Worm (Caenorhabditis elegans) whole organism, L1 larva: ENCODE results near the gene hlh-12.

ENCODE experiments used
- C16A3.4 ChIP-seq: fragments of 150-350 bp; optimal IDR thresholded peaks from 2 replicates; lab custom pipeline; 2014; ENCODE audit warnings: missing biosample characterization, missing genetic modification characterization
- C34B4.2 ChIP-seq: sonication (generic microtip); optimal IDR thresholded peaks from 2 replicates; lab custom pipeline; 2017; ENCODE audit warnings: mild to moderate bottlenecking, missing genetic modification characterization, missing compliant biosample characterization
- alr-1 ChIP-seq: fragments of 200-800 bp; sonication (Bioruptor generic); optimal IDR thresholded peaks from 2 replicates; lab custom pipeline; 2018; ENCODE audit warnings: borderline replicate concordance, mild to moderate bottlenecking, missing genetic modification characterization, missing compliant biosample characterization
- ama-1 ChIP-seq: fragments of 150-350 bp; optimal IDR thresholded peaks from 2 replicates; lab custom pipeline; 2014
- blmp-1 ChIP-seq: fragments of 150-350 bp; optimal IDR thresholded peaks from 2 replicates; lab custom pipeline; 2014; ENCODE audit warnings: missing biosample characterization, missing genetic modification characterization
- ceh-63 ChIP-seq: fragments of 200-800 bp; sonication (Bioruptor generic); optimal IDR thresholded peaks from 2 replicates; lab custom pipeline; 2018; ENCODE audit warnings: mild to moderate bottlenecking, missing genetic modification characterization, missing compliant biosample characterization
- dsc-1 ChIP-seq: sonication (generic microtip); optimal IDR thresholded peaks from 2 replicates; lab custom pipeline; 2016; ENCODE audit warnings: mild to moderate bottlenecking, missing genetic modification characterization, missing compliant biosample characterization
- efl-1 ChIP-seq, 4 experiments: fragments of 150-350 bp; optimal IDR thresholded peaks in 3 of 4; peaks in 1 of 4; 1 replicate in 1 of 4; 2 replicates in 3 of 4; lab custom pipeline; 2014; ENCODE audit warnings: missing biosample characterization in 2 of 4, missing genetic modification characterization in 2 of 4, missing genetic modification reagents in 2 of 4
- egl-13 ChIP-seq: sonication (generic microtip); optimal IDR thresholded peaks from 2 replicates; lab custom pipeline; 2016; ENCODE audit warnings: missing genotype, missing genetic modification reagents, missing genetic modification characterization, missing compliant biosample characterization
- egl-27 ChIP-seq, 2 experiments: fragments of 150-350 bp in 1 of 2; sonication (generic microtip); optimal IDR thresholded peaks; 3 replicates each; lab custom pipeline; 2017 to 2018; ENCODE audit warnings: missing biosample characterization in 2 of 2, missing genetic modification characterization in 2 of 2, missing genetic modification reagents in 2 of 2
- elt-2 ChIP-seq: sonication (generic microtip); optimal IDR thresholded peaks from 2 replicates; lab custom pipeline; 2016; ENCODE audit warnings: missing genetic modification characterization, mild to moderate bottlenecking, inconsistent platforms, missing compliant biosample characterization, missing genetic modification reagents
- elt-3 ChIP-seq, 6 experiments: fragments of 150-350 bp in 1 of 6; sonication (generic microtip); optimal IDR thresholded peaks; 2 replicates each; lab custom pipeline; 2017 to 2018; ENCODE audit warnings: missing biosample characterization in 6 of 6, missing genetic modification characterization in 6 of 6, inconsistent platforms in 1 of 6
- ets-5 ChIP-seq: fragments of 200-800 bp; sonication (Bioruptor generic); IDR thresholded peaks from 2 replicates; pipeline ENCODE4 v1.3.6; 2022; ENCODE audit warnings: missing genetic modification characterization, missing compliant biosample characterization
- grh-1 ChIP-seq: fragments of 200-800 bp; sonication (Bioruptor generic); IDR thresholded peaks from 2 replicates; pipeline ENCODE4 v1.3.6; 2022; ENCODE audit warnings: missing genetic modification reagents, missing genetic modification characterization, missing compliant biosample characterization
- hlh-17 ChIP-seq: fragments of 200-800 bp; sonication (Bioruptor generic); optimal IDR thresholded peaks from 2 replicates; lab custom pipeline; 2018; ENCODE audit warnings: missing genetic modification characterization, mild to moderate bottlenecking, missing compliant biosample characterization, moderate library complexity, borderline replicate concordance
- hpl-2 ChIP-seq: fragments of 150-350 bp; optimal IDR thresholded peaks from 2 replicates; lab custom pipeline; 2014; ENCODE audit warnings: missing biosample characterization, missing genetic modification reagents, missing genetic modification characterization
- jun-1 ChIP-seq: fragments of 150-350 bp; optimal IDR thresholded peaks from 2 replicates; lab custom pipeline; 2014; ENCODE audit warnings: missing biosample characterization, missing genetic modification reagents, missing genetic modification characterization
- lin-13 ChIP-seq: fragments of 150-350 bp; optimal IDR thresholded peaks from 2 replicates; lab custom pipeline; 2014; ENCODE audit warnings: missing biosample characterization, missing genetic modification reagents, missing genetic modification characterization
- lin-14 ChIP-seq: fragments of 200-800 bp; sonication (Bioruptor generic); optimal IDR thresholded peaks from 2 replicates; lab custom pipeline; 2018; ENCODE audit warnings: mild to moderate bottlenecking, missing genetic modification characterization, moderate library complexity, missing compliant biosample characterization
- lin-15B ChIP-seq: fragments of 150-350 bp; sonication (generic microtip); optimal IDR thresholded peaks from 3 replicates; lab custom pipeline; 2014; ENCODE audit warnings: missing biosample characterization, missing genetic modification characterization
- lin-35 ChIP-seq, 2 experiments: fragments of 150-350 bp; optimal IDR thresholded peaks; 2 replicates each; lab custom pipeline; 2014; ENCODE audit warnings: missing biosample characterization in 2 of 2, missing genetic modification characterization in 2 of 2, missing genetic modification reagents in 2 of 2
- lin-39 ChIP-seq: fragments of 150-350 bp; optimal IDR thresholded peaks from 2 replicates; lab custom pipeline; 2014; ENCODE audit warnings: missing biosample characterization, missing genetic modification reagents, missing genetic modification characterization
- mab-9 ChIP-seq: fragments of 200-800 bp; sonication (Bioruptor generic); IDR thresholded peaks from 2 replicates; pipeline ENCODE4 v1.3.6; 2022; ENCODE audit warnings: missing genetic modification reagents, missing genetic modification characterization, missing compliant biosample characterization
- mep-1 ChIP-seq: fragments of 150-350 bp; optimal IDR thresholded peaks from 2 replicates; lab custom pipeline; 2014; ENCODE audit warnings: missing biosample characterization, missing genetic modification characterization
- nhr-12 ChIP-seq: sonication (generic microtip); optimal IDR thresholded peaks from 2 replicates; lab custom pipeline; 2017; ENCODE audit warnings: missing biosample characterization, missing genetic modification characterization
- nhr-20 ChIP-seq: sonication (generic microtip); optimal IDR thresholded peaks from 2 replicates; lab custom pipeline; 2016; ENCODE audit warnings: mild to moderate bottlenecking, missing genetic modification characterization, missing compliant biosample characterization
- nhr-237 ChIP-seq: fragments of 150-350 bp; optimal IDR thresholded peaks from 2 replicates; lab custom pipeline; 2014; ENCODE audit warnings: missing biosample characterization, missing genetic modification characterization
- nhr-28 ChIP-seq: fragments of 150-350 bp; optimal IDR thresholded peaks from 2 replicates; lab custom pipeline; 2014; ENCODE audit warnings: missing biosample characterization, missing genetic modification characterization
- nhr-47 ChIP-seq: sonication (generic microtip); optimal IDR thresholded peaks from 2 replicates; lab custom pipeline; 2016; ENCODE audit warnings: mild to moderate bottlenecking, missing genetic modification characterization, moderate library complexity, missing compliant biosample characterization
- nhr-71 ChIP-seq: sonication (generic microtip); optimal IDR thresholded peaks from 2 replicates; lab custom pipeline; 2016; ENCODE audit warnings: mild to moderate bottlenecking, missing genetic modification characterization, moderate library complexity, missing compliant biosample characterization
- nhr-85 ChIP-seq: sonication (generic microtip); peaks from one replicate; lab custom pipeline; 2016; ENCODE audit warnings: missing genetic modification characterization, inconsistent platforms, missing compliant biosample characterization
- nhr-90 ChIP-seq: sonication (generic microtip); optimal IDR thresholded peaks from 2 replicates; lab custom pipeline; 2016; ENCODE audit warnings: mild to moderate bottlenecking, missing genetic modification characterization, missing compliant biosample characterization; ENCODE audit not compliant: poor library complexity
- pax-3 ChIP-seq: fragments of 200-800 bp; sonication (Bioruptor generic); optimal IDR thresholded peaks from 2 replicates; lab custom pipeline; 2018; ENCODE audit warnings: mild to moderate bottlenecking, missing genetic modification characterization, moderate library complexity, missing compliant biosample characterization
- pqm-1 ChIP-seq: sonication (generic microtip); optimal IDR thresholded peaks from 3 replicates; lab custom pipeline; 2017; ENCODE audit warnings: missing biosample characterization, missing genetic modification characterization
- skn-1 ChIP-seq: fragments of 150-350 bp; optimal IDR thresholded peaks from 2 replicates; lab custom pipeline; 2014; ENCODE audit warnings: missing biosample characterization, missing genetic modification characterization
- sox-4 ChIP-seq: sonication (generic microtip); optimal IDR thresholded peaks from 2 replicates; lab custom pipeline; 2016; ENCODE audit warnings: missing genetic modification characterization, missing compliant biosample characterization
- sptf-1 ChIP-seq: fragments of 150-350 bp; optimal IDR thresholded peaks from 2 replicates; lab custom pipeline; 2014; ENCODE audit warnings: missing biosample characterization, missing genetic modification characterization
- swsn-7 ChIP-seq: sonication (generic microtip); optimal IDR thresholded peaks from 2 replicates; lab custom pipeline; 2016; ENCODE audit warnings: missing genetic modification characterization, missing compliant biosample characterization
- tlp-1 ChIP-seq: fragments of 150-350 bp; optimal IDR thresholded peaks from 2 replicates; lab custom pipeline; 2014; ENCODE audit warnings: missing biosample characterization, missing genetic modification characterization
- unc-130 ChIP-seq: fragments of 150-350 bp; optimal IDR thresholded peaks from 2 replicates; lab custom pipeline; 2017; ENCODE audit warnings: missing biosample characterization, missing genetic modification characterization, inconsistent platforms
- unc-62 ChIP-seq: fragments of 150-350 bp; optimal IDR thresholded peaks from 2 replicates; lab custom pipeline; 2014; ENCODE audit warnings: missing biosample characterization, missing genetic modification reagents, missing genetic modification characterization
- vab-15 ChIP-seq: sonication (generic microtip); optimal IDR thresholded peaks from 2 replicates; lab custom pipeline; 2017; ENCODE audit warnings: missing genotype, mild to moderate bottlenecking, missing genetic modification characterization, missing compliant biosample characterization
- ztf-11 ChIP-seq, 2 experiments: sonication (generic microtip); optimal IDR thresholded peaks; 2 replicates each; lab custom pipeline; 2016 to 2017; ENCODE audit warnings: missing genetic modification characterization in 2 of 2, missing biosample characterization in 1 of 2, missing compliant biosample characterization in 1 of 2
- ztf-4 ChIP-seq: fragments of 150-350 bp; optimal IDR thresholded peaks from 2 replicates; lab custom pipeline; 2014; ENCODE audit warnings: missing biosample characterization, missing genetic modification characterization

hlh-12 gene

ce11 chrIV:8450534-8450933, 28.7 kb downstream of the hlh-12 start (continued):
- TF ChIP-seq unc-130 (no peak), elt-2 (tag; lab: Kevin White, UChicago) (peak; percentile 97), dsc-1 (tag; lab: Kevin White, UChicago) (no peak), grh-1 (GFP tag; lab: Robert Waterston, UW) (no peak), egl-13 (no peak), ets-5 (GFP tag; lab: Robert Waterston, UW) (no peak), ztf-4 (tag; lab: Kevin White, UChicago) (no peak), hlh-17 (GFP tag; lab: Kevin White, UChicago) (no peak), pax-3 (no peak), sox-4 (tag; lab: Kevin White, UChicago) (no peak), lin-35 (GFP tag; optimal IDR thresholded peaks at IDR 0.05; lab: Kevin White, UChicago) (peak in 1 of 2 experiments; percentile 7), vab-15 (tag; lab: Kevin White, UChicago) (no peak), C16A3.4 (no peak), mep-1 (tag; lab: Kevin White, UChicago) (no peak), nhr-71 (tag; lab: Kevin White, UChicago) (peak; percentile 17), nhr-85 (tag; lab: Kevin White, UChicago) (no peak), unc-62 (no peak), blmp-1 (tag; lab: Kevin White, UChicago) (peak; percentile 1), lin-14 (GFP tag; lab: Kevin White, UChicago) (peak; percentile 20), elt-3 (tag; optimal IDR thresholded peaks at IDR 0.05; lab: Kevin White, UChicago) (peak in 5 of 6 experiments; percentile 0 to 97 (median 93)), swsn-7 (tag; lab: Kevin White, UChicago) (no peak), nhr-90 (tag; lab: Kevin White, UChicago) (peak; percentile 1), C34B4.2 (tag; lab: Kevin White, UChicago) (no peak), tlp-1 (tag; lab: Kevin White, UChicago) (no peak), ceh-63 (GFP tag; lab: Kevin White, UChicago) (no peak), ama-1 (lab: Kevin White, UChicago) (no peak), pqm-1 (peak; percentile 34), lin-39 (tag; lab: Kevin White, UChicago) (no peak), alr-1 (tag; lab: Kevin White, UChicago) (no peak)

- TF ChIP-seq unc-130 = no peak
- TF ChIP-seq elt-2 (tag; lab: Kevin White, UChicago) = no peak
- no peak for TF ChIP-seq skn-1
- TF ChIP-seq vab-15 (tag; lab: Kevin White, UChicago) = no peak
- TF ChIP-seq egl-13 = no peak
- TF ChIP-seq C16A3.4 = no peak
- no peak for TF ChIP-seq lin-14 (GFP tag; lab: Kevin White, UChicago)
- TF ChIP-seq elt-3 (tag; optimal IDR thresholded peaks at IDR 0.05; lab: Kevin White, UChicago) = no peak
- TF ChIP-seq hpl-2 = no peak
- TF ChIP-seq ztf-11 (tag; optimal IDR thresholded peaks at IDR 0.05; lab: Kevin White, UChicago) = no peak
- TF ChIP-seq ama-1 (lab: Kevin White, UChicago) = no peak
- no peak for TF ChIP-seq nhr-85 (tag; lab: Kevin White, UChicago)
- no peak for TF ChIP-seq jun-1
- TF ChIP-seq unc-62 = no peak
- no peak for TF ChIP-seq ceh-63 (GFP tag; lab: Kevin White, UChicago)
These were observed 29.4 kb downstream of the hlh-12 start for ce11 chrIV:8449869-8450268.

- TF ChIP-seq nhr-237 (no peak), efl-1 (optimal IDR thresholded peaks at IDR 0.05; lab: Kevin White, UChicago) (no peak), efl-1 (GFP tag; optimal IDR thresholded peaks at IDR 0.05 in 1 of 2; lab: Kevin White, UChicago) (peak in 1 of 2 experiments; percentile 4)
- TF ChIP-seq, all 84 proteins: peak for 1
These were observed 32.3 kb downstream of the hlh-12 start, which contains the start of gene T01B11.1 for ce11 chrIV:8446904-8447303. Gene T01B11.1 (plus strand): TSS chrIV:8447204.

ce11 chrIV:8432709-8433108, 46.5 kb downstream of the hlh-12 start, which contains the start of the genes T26A8.4 and pdtf-1:
Gene T26A8.4 (minus strand): TSS chrIV:8432893.
Gene pdtf-1 (plus strand): TSS chrIV:8433038.
- TF ChIP-seq tlp-1 (tag; lab: Kevin White, UChicago) (no peak), elt-2 (tag; lab: Kevin White, UChicago) (peak; percentile 49), nhr-12 (no peak), alr-1 (tag; lab: Kevin White, UChicago) (no peak), C16A3.4 (peak; percentile 98), ceh-63 (GFP tag; lab: Kevin White, UChicago) (no peak), nhr-47 (tag; lab: Kevin White, UChicago) (peak; percentile 95), nhr-28 (tag; lab: Kevin White, UChicago) (no peak), egl-27 (tag; optimal IDR thresholded peaks at IDR 0.05; lab: Kevin White, UChicago) (peak; percentile 50 to 72), sptf-1 (tag; lab: Kevin White, UChicago) (no peak), lin-13 (GFP tag; lab: Kevin White, UChicago) (peak; percentile 97), lin-15B (tag; lab: Kevin White, UChicago) (peak; percentile 90), unc-62 (peak; percentile 19), hlh-17 (GFP tag; lab: Kevin White, UChicago) (no peak), grh-1 (GFP tag; lab: Robert Waterston, UW) (peak; percentile 93), sox-4 (tag; lab: Kevin White, UChicago) (peak; percentile 48), lin-35 (GFP tag; optimal IDR thresholded peaks at IDR 0.05; lab: Kevin White, UChicago) (peak; percentile 82 to 94), nhr-90 (tag; lab: Kevin White, UChicago) (peak; percentile 92), jun-1 (peak; percentile 96), nhr-20 (tag; lab: Kevin White, UChicago) (peak; percentile 94), mab-9 (GFP tag; lab: Robert Waterston, UW) (peak; percentile 43; the same call in 1 of the 2 replicates)
